Worm (Caenorhabditis elegans) whole organism, L1 larva: ENCODE data around the gene athp-1.

Experiments
- C04F5.9 ChIP-seq: sonication (generic microtip); optimal IDR thresholded peaks from 2 replicates; lab custom pipeline; 2016; ENCODE audit warnings: missing genetic modification characterization, missing compliant biosample characterization
- C16A3.4 ChIP-seq: fragments of 150-350 bp; optimal IDR thresholded peaks from 2 replicates; lab custom pipeline; 2014; ENCODE audit warnings: missing biosample characterization, missing genetic modification characterization
- aha-1 ChIP-seq: fragments of 150-350 bp; optimal IDR thresholded peaks from 2 replicates; lab custom pipeline; 2014; ENCODE audit warnings: missing biosample characterization, missing genetic modification characterization
- alr-1 ChIP-seq: fragments of 200-800 bp; sonication (Bioruptor generic); optimal IDR thresholded peaks from 2 replicates; lab custom pipeline; 2018; ENCODE audit warnings: borderline replicate concordance, mild to moderate bottlenecking, missing genetic modification characterization, missing compliant biosample characterization
- aly-2 ChIP-seq: fragments of 150-350 bp; optimal IDR thresholded peaks from 2 replicates; lab custom pipeline; 2014; ENCODE audit warnings: missing biosample characterization, missing genetic modification characterization
- ama-1 ChIP-seq: fragments of 150-350 bp; optimal IDR thresholded peaks from 2 replicates; lab custom pipeline; 2014
- ceh-8 ChIP-seq: fragments of 200-800 bp; sonication (Bioruptor generic); optimal IDR thresholded peaks from 2 replicates; lab custom pipeline; 2018; ENCODE audit warnings: mild to moderate bottlenecking, missing genetic modification characterization, moderate library complexity, missing compliant biosample characterization
- ceh-82 ChIP-seq, 3 experiments: fragments of 150-350 bp in 1 of 3; sonication (generic microtip) in 2 of 3; optimal IDR thresholded peaks; 2 replicates each; lab custom pipeline; 2014 to 2017; ENCODE audit warnings: missing biosample characterization in 3 of 3, missing genetic modification characterization in 3 of 3
- ceh-88 ChIP-seq: fragments of 200-800 bp; sonication (Bioruptor generic); IDR thresholded peaks from 2 replicates; pipeline ENCODE4 v1.3.6; 2022; ENCODE audit warnings: missing genetic modification characterization, missing compliant biosample characterization
- ceh-90 ChIP-seq: sonication (generic microtip); optimal IDR thresholded peaks from 2 replicates; lab custom pipeline; 2016; ENCODE audit warnings: missing genetic modification characterization, missing compliant biosample characterization
- dpl-1 ChIP-seq, 3 experiments: fragments of 150-350 bp in 2 of 3; sonication (generic microtip) in 1 of 3; optimal IDR thresholded peaks; 2 replicates each; lab custom pipeline; 2014 to 2017; ENCODE audit warnings: missing biosample characterization in 3 of 3, missing genetic modification characterization in 3 of 3, missing genetic modification reagents in 3 of 3
- dsc-1 ChIP-seq: sonication (generic microtip); optimal IDR thresholded peaks from 2 replicates; lab custom pipeline; 2016; ENCODE audit warnings: mild to moderate bottlenecking, missing genetic modification characterization, missing compliant biosample characterization
- efl-1 ChIP-seq, 4 experiments: fragments of 150-350 bp; optimal IDR thresholded peaks in 3 of 4; peaks in 1 of 4; 1 replicate in 1 of 4; 2 replicates in 3 of 4; lab custom pipeline; 2014; ENCODE audit warnings: missing biosample characterization in 2 of 4, missing genetic modification characterization in 2 of 4, missing genetic modification reagents in 2 of 4
- egl-27 ChIP-seq, 2 experiments: fragments of 150-350 bp in 1 of 2; sonication (generic microtip); optimal IDR thresholded peaks; 3 replicates each; lab custom pipeline; 2017 to 2018; ENCODE audit warnings: missing biosample characterization in 2 of 2, missing genetic modification characterization in 2 of 2, missing genetic modification reagents in 2 of 2
- elt-2 ChIP-seq: sonication (generic microtip); optimal IDR thresholded peaks from 2 replicates; lab custom pipeline; 2016; ENCODE audit warnings: missing genetic modification characterization, mild to moderate bottlenecking, inconsistent platforms, missing compliant biosample characterization, missing genetic modification reagents
- ets-5 ChIP-seq: fragments of 200-800 bp; sonication (Bioruptor generic); IDR thresholded peaks from 2 replicates; pipeline ENCODE4 v1.3.6; 2022; ENCODE audit warnings: missing genetic modification characterization, missing compliant biosample characterization
- fkh-10 ChIP-seq: sonication (generic microtip); optimal IDR thresholded peaks from 2 replicates; lab custom pipeline; 2017; ENCODE audit warnings: missing biosample characterization, missing genetic modification reagents, missing genetic modification characterization
- fkh-4 ChIP-seq: sonication (generic microtip); optimal IDR thresholded peaks from 2 replicates; lab custom pipeline; 2016; ENCODE audit warnings: missing compliant biosample characterization, missing genetic modification characterization, borderline replicate concordance
- fos-1 ChIP-seq: fragments of 150-350 bp; optimal IDR thresholded peaks from 2 replicates; lab custom pipeline; 2014; ENCODE audit warnings: missing biosample characterization, missing genetic modification characterization
- grh-1 ChIP-seq: fragments of 200-800 bp; sonication (Bioruptor generic); IDR thresholded peaks from 2 replicates; pipeline ENCODE4 v1.3.6; 2022; ENCODE audit warnings: missing genetic modification reagents, missing genetic modification characterization, missing compliant biosample characterization
- hpl-2 ChIP-seq: fragments of 150-350 bp; optimal IDR thresholded peaks from 2 replicates; lab custom pipeline; 2014; ENCODE audit warnings: missing biosample characterization, missing genetic modification reagents, missing genetic modification characterization
- isw-1 ChIP-seq: fragments of 200-800 bp; sonication (Bioruptor generic); IDR thresholded peaks from 2 replicates; pipeline ENCODE4 v1.3.6; 2022; ENCODE audit warnings: missing genetic modification characterization, missing compliant biosample characterization
- lin-13 ChIP-seq: fragments of 150-350 bp; optimal IDR thresholded peaks from 2 replicates; lab custom pipeline; 2014; ENCODE audit warnings: missing biosample characterization, missing genetic modification reagents, missing genetic modification characterization
- lin-14 ChIP-seq: fragments of 200-800 bp; sonication (Bioruptor generic); optimal IDR thresholded peaks from 2 replicates; lab custom pipeline; 2018; ENCODE audit warnings: mild to moderate bottlenecking, missing genetic modification characterization, moderate library complexity, missing compliant biosample characterization
- lin-35 ChIP-seq, 2 experiments: fragments of 150-350 bp; optimal IDR thresholded peaks; 2 replicates each; lab custom pipeline; 2014; ENCODE audit warnings: missing biosample characterization in 2 of 2, missing genetic modification characterization in 2 of 2, missing genetic modification reagents in 2 of 2
- lir-3 ChIP-seq: sonication (generic microtip); optimal IDR thresholded peaks from 2 replicates; lab custom pipeline; 2016; ENCODE audit warnings: mild to moderate bottlenecking, missing genetic modification characterization, moderate library complexity, missing compliant biosample characterization; ENCODE audit not compliant: poor library complexity
- lsy-2 ChIP-seq, 2 experiments: fragments of 150-350 bp; optimal IDR thresholded peaks; 2 replicates each; lab custom pipeline; 2014; ENCODE audit warnings: missing biosample characterization in 2 of 2, missing genetic modification characterization in 2 of 2
- mep-1 ChIP-seq: fragments of 150-350 bp; optimal IDR thresholded peaks from 2 replicates; lab custom pipeline; 2014; ENCODE audit warnings: missing biosample characterization, missing genetic modification characterization
- nhr-11 ChIP-seq: fragments of 150-350 bp; optimal IDR thresholded peaks from 2 replicates; lab custom pipeline; 2014; ENCODE audit warnings: missing biosample characterization, missing genetic modification characterization
- nhr-12 ChIP-seq: sonication (generic microtip); optimal IDR thresholded peaks from 2 replicates; lab custom pipeline; 2017; ENCODE audit warnings: missing biosample characterization, missing genetic modification characterization
- nhr-20 ChIP-seq: sonication (generic microtip); optimal IDR thresholded peaks from 2 replicates; lab custom pipeline; 2016; ENCODE audit warnings: mild to moderate bottlenecking, missing genetic modification characterization, missing compliant biosample characterization
- nhr-28 ChIP-seq: fragments of 150-350 bp; optimal IDR thresholded peaks from 2 replicates; lab custom pipeline; 2014; ENCODE audit warnings: missing biosample characterization, missing genetic modification characterization
- nhr-71 ChIP-seq: sonication (generic microtip); optimal IDR thresholded peaks from 2 replicates; lab custom pipeline; 2016; ENCODE audit warnings: mild to moderate bottlenecking, missing genetic modification characterization, moderate library complexity, missing compliant biosample characterization
- nhr-77 ChIP-seq: fragments of 150-350 bp; optimal IDR thresholded peaks from 2 replicates; lab custom pipeline; 2014; ENCODE audit warnings: missing biosample characterization, missing genetic modification characterization
- nhr-84 ChIP-seq: sonication (generic microtip); optimal IDR thresholded peaks from 2 replicates; lab custom pipeline; 2017; ENCODE audit warnings: missing biosample characterization, missing genetic modification characterization
- nhr-90 ChIP-seq: sonication (generic microtip); optimal IDR thresholded peaks from 2 replicates; lab custom pipeline; 2016; ENCODE audit warnings: mild to moderate bottlenecking, missing genetic modification characterization, missing compliant biosample characterization; ENCODE audit not compliant: poor library complexity
- pag-3 ChIP-seq: sonication (generic microtip); optimal IDR thresholded peaks from 2 replicates; lab custom pipeline; 2017; ENCODE audit warnings: missing genetic modification characterization, mild to moderate bottlenecking, missing compliant biosample characterization, antibody characterized with exemption, borderline replicate concordance; ENCODE audit not compliant: insufficient read depth
- pax-3 ChIP-seq: fragments of 200-800 bp; sonication (Bioruptor generic); optimal IDR thresholded peaks from 2 replicates; lab custom pipeline; 2018; ENCODE audit warnings: mild to moderate bottlenecking, missing genetic modification characterization, moderate library complexity, missing compliant biosample characterization
- skn-1 ChIP-seq: fragments of 150-350 bp; optimal IDR thresholded peaks from 2 replicates; lab custom pipeline; 2014; ENCODE audit warnings: missing biosample characterization, missing genetic modification characterization
- snpc-4 ChIP-seq: fragments of 150-350 bp; optimal IDR thresholded peaks from 2 replicates; lab custom pipeline; 2014; ENCODE audit warnings: missing biosample characterization, missing genetic modification characterization
- snu-23 ChIP-seq: sonication (generic microtip); optimal IDR thresholded peaks from 2 replicates; lab custom pipeline; 2016; ENCODE audit warnings: missing genetic modification characterization, missing compliant biosample characterization
- sox-4 ChIP-seq: sonication (generic microtip); optimal IDR thresholded peaks from 2 replicates; lab custom pipeline; 2016; ENCODE audit warnings: missing genetic modification characterization, missing compliant biosample characterization
- sptf-1 ChIP-seq: fragments of 150-350 bp; optimal IDR thresholded peaks from 2 replicates; lab custom pipeline; 2014; ENCODE audit warnings: missing biosample characterization, missing genetic modification characterization
- sup-37 ChIP-seq: fragments of 200-800 bp; sonication (Bioruptor generic); optimal IDR thresholded peaks from 2 replicates; lab custom pipeline; 2018; ENCODE audit warnings: mild to moderate bottlenecking, missing genetic modification characterization, missing compliant biosample characterization
- swsn-7 ChIP-seq: sonication (generic microtip); optimal IDR thresholded peaks from 2 replicates; lab custom pipeline; 2016; ENCODE audit warnings: missing genetic modification characterization, missing compliant biosample characterization
- tbx-2 ChIP-seq: sonication (generic microtip); optimal IDR thresholded peaks from 2 replicates; lab custom pipeline; 2016; ENCODE audit warnings: missing genetic modification characterization, missing compliant biosample characterization
- tlp-1 ChIP-seq: fragments of 150-350 bp; optimal IDR thresholded peaks from 2 replicates; lab custom pipeline; 2014; ENCODE audit warnings: missing biosample characterization, missing genetic modification characterization
- unc-130 ChIP-seq: fragments of 150-350 bp; optimal IDR thresholded peaks from 2 replicates; lab custom pipeline; 2017; ENCODE audit warnings: missing biosample characterization, missing genetic modification characterization, inconsistent platforms
- unc-30 ChIP-seq: sonication (generic microtip); optimal IDR thresholded peaks from 2 replicates; lab custom pipeline; 2017; ENCODE audit warnings: missing biosample characterization, missing genetic modification characterization
- unc-86 ChIP-seq: sonication (generic microtip); optimal IDR thresholded peaks from 2 replicates; lab custom pipeline; 2016; ENCODE audit warnings: missing genetic modification characterization, missing compliant biosample characterization
- vab-15 ChIP-seq: sonication (generic microtip); optimal IDR thresholded peaks from 2 replicates; lab custom pipeline; 2017; ENCODE audit warnings: missing genotype, mild to moderate bottlenecking, missing genetic modification characterization, missing compliant biosample characterization
- xbp-1 ChIP-seq: sonication (generic microtip); optimal IDR thresholded peaks from 2 replicates; lab custom pipeline; 2016; ENCODE audit warnings: missing genetic modification characterization, missing compliant biosample characterization
- ztf-11 ChIP-seq, 2 experiments: sonication (generic microtip); optimal IDR thresholded peaks; 2 replicates each; lab custom pipeline; 2016 to 2017; ENCODE audit warnings: missing genetic modification characterization in 2 of 2, missing biosample characterization in 1 of 2, missing compliant biosample characterization in 1 of 2

athp-1 gene

DNA sequence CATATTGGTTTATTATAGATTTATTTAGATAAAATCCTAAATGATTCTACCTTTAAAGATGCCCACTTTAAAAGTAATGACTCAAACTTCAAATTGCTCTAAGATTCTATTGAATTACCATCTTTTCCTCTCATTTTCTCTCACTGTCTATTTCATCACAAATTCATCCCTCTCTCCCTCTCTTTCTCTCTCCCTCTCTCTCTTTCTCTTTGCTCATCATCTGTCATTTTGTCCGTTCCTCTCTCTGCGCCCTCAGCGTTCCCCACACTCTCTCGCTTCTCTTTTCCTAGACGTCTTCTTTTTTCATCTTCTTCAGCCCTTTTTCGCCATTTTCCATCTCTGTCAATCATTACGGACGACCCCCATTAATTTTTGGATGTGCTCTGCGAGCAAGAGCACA lies 23.5 kb downstream of the athp-1 start:
- TF ChIP-seq aha-1 (tag; lab: Kevin White, UChicago) (peak; percentile 12), pag-3 (tag; lab: Kevin White, UChicago) (no peak), ets-5 (GFP tag; lab: Robert Waterston, UW) (no peak), tlp-1 (no peak), nhr-71 (peak; percentile 63), isw-1 (no peak), ceh-8 (GFP tag; lab: Kevin White, UChicago) (peak; percentile 52), C16A3.4 (tag; lab: Kevin White, UChicago) (no peak), efl-1 (optimal IDR thresholded peaks at IDR 0.05; lab: Kevin White, UChicago) (peak; percentile 57 to 73), efl-1 (GFP tag; optimal IDR thresholded peaks at IDR 0.05 in 1 of 2; lab: Kevin White, UChicago) (peak; percentile 88 to 97), tbx-2 (peak; percentile 34), lsy-2 (tag; optimal IDR thresholded peaks at IDR 0.05; lab: Kevin White, UChicago) (peak; percentile 5 to 39), fkh-4 (tag; lab: Kevin White, UChicago) (no peak), lin-14 (GFP tag; lab: Kevin White, UChicago) (peak; percentile 87), ztf-11 (tag; optimal IDR thresholded peaks at IDR 0.05; lab: Kevin White, UChicago) (peak in 1 of 2 experiments; percentile 28), C04F5.9 (no peak), vab-15 (no peak), unc-30 (tag; lab: Kevin White, UChicago) (no peak), lin-35 (GFP tag; optimal IDR thresholded peaks at IDR 0.05; lab: Kevin White, UChicago) (peak; percentile 73 to 79), unc-86 (peak; percentile 51), ceh-88 (GFP tag; lab: Robert Waterston, UW) (no peak), dpl-1 (GFP tag; optimal IDR thresholded peaks at IDR 0.05; lab: Kevin White, UChicago) (peak in 2 of 3 experiments; percentile 68 to 78), hpl-2 (no peak), fkh-10 (GFP tag; lab: Kevin White, UChicago) (no peak), nhr-28 (tag; lab: Kevin White, UChicago) (no peak), sup-37 (GFP tag; lab: Kevin White, UChicago) (no peak), ceh-90 (tag; lab: Kevin White, UChicago) (no peak), lin-13 (peak; percentile 5), egl-27 (tag; optimal IDR thresholded peaks at IDR 0.05; lab: Kevin White, UChicago) (no peak), skn-1 (no peak), ceh-82 (tag; optimal IDR thresholded peaks at IDR 0.05; lab: Kevin White, UChicago) (peak; percentile 89 to 95 (median 94)), fos-1 (no peak), grh-1 (GFP tag; lab: Robert Waterston, UW) (no peak), alr-1 (tag; lab: Kevin White, UChicago) (no peak), dsc-1 (tag; lab: Kevin White, UChicago) (peak; percentile 47), unc-130 (tag; lab: Kevin White, UChicago) (no peak), ama-1 (lab: Kevin White, UChicago) (no peak), nhr-20 (tag; lab: Kevin White, UChicago) (peak; percentile 6), lir-3 (tag; lab: Kevin White, UChicago) (no peak), sptf-1 (tag; lab: Kevin White, UChicago) (no peak), nhr-90 (no peak), swsn-7 (tag; lab: Kevin White, UChicago) (peak; percentile 37), pax-3 (tag; lab: Kevin White, UChicago) (no peak), snpc-4 (tag; lab: Kevin White, UChicago) (no peak), nhr-77 (no peak), xbp-1 (peak; percentile 22), sox-4 (tag; lab: Kevin White, UChicago) (no peak), elt-2 (no peak), mep-1 (tag; lab: Kevin White, UChicago) (no peak), nhr-11 (tag; lab: Kevin White, UChicago) (no peak), nhr-12 (tag; lab: Kevin White, UChicago) (no peak), nhr-84 (tag; lab: Kevin White, UChicago) (no peak), aly-2 (tag; lab: Kevin White, UChicago) (no peak), snu-23 (peak; percentile 41)
